Worm (Caenorhabditis elegans) whole organism, late embryonic: ENCODE results near the gene C29E4.17.

Experiments used
- C38D4.7 ChIP-seq: fragments of 200-800 bp; sonication (Bioruptor generic); optimal IDR thresholded peaks from 2 replicates; lab custom pipeline; 2018; ENCODE audit warnings: mild to moderate bottlenecking, missing genetic modification characterization, moderate library complexity, missing compliant biosample characterization
- F13H6.1 ChIP-seq: sonication (generic microtip); optimal IDR thresholded peaks from 2 replicates; lab custom pipeline; 2016; ENCODE audit warnings: missing genetic modification characterization, missing compliant biosample characterization
- K02D7.2 ChIP-seq: sonication (generic microtip); optimal IDR thresholded peaks from 2 replicates; lab custom pipeline; 2017; ENCODE audit warnings: mild to moderate bottlenecking, missing genetic modification characterization, missing compliant biosample characterization
- T23F11.4 ChIP-seq: fragments of 200-800 bp; sonication (Bioruptor generic); optimal IDR thresholded peaks from 2 replicates; lab custom pipeline; 2018; ENCODE audit warnings: mild to moderate bottlenecking, missing genetic modification characterization, missing compliant biosample characterization
- ama-1 ChIP-seq: fragments of 150-350 bp; optimal IDR thresholded peaks from 2 replicates; lab custom pipeline; 2014
- ceh-18 ChIP-seq: sonication (generic microtip); optimal IDR thresholded peaks from 2 replicates; lab custom pipeline; 2016; ENCODE audit warnings: missing genetic modification characterization, missing compliant biosample characterization
- ceh-19 ChIP-seq: fragments of 200-800 bp; sonication (Bioruptor generic); optimal IDR thresholded peaks from 2 replicates; lab custom pipeline; 2018; ENCODE audit warnings: mild to moderate bottlenecking, missing genetic modification characterization, missing compliant biosample characterization
- ceh-2 ChIP-seq: sonication (generic microtip); optimal IDR thresholded peaks from 2 replicates; lab custom pipeline; 2016; ENCODE audit warnings: missing genotype, missing genetic modification characterization, missing compliant biosample characterization
- ceh-22 ChIP-seq: sonication (generic microtip); optimal IDR thresholded peaks from 2 replicates; lab custom pipeline; 2017; ENCODE audit warnings: missing biosample characterization, missing genetic modification characterization
- ceh-30 ChIP-seq: fragments of 150-350 bp; optimal IDR thresholded peaks from 2 replicates; lab custom pipeline; 2014; ENCODE audit warnings: missing biosample characterization, missing genetic modification characterization
- ceh-34 ChIP-seq: sonication (generic microtip); optimal IDR thresholded peaks from 2 replicates; lab custom pipeline; 2016; ENCODE audit warnings: mild to moderate bottlenecking, missing genetic modification characterization, missing compliant biosample characterization
- ceh-45 ChIP-seq: fragments of 200-800 bp; sonication (Bioruptor generic); IDR thresholded peaks from 2 replicates; pipeline ENCODE4 v1.3.6; 2022; ENCODE audit warnings: missing genetic modification reagents, missing genetic modification characterization, missing compliant biosample characterization
- ceh-9 ChIP-seq: sonication (generic microtip); optimal IDR thresholded peaks from 2 replicates; lab custom pipeline; 2016; ENCODE audit warnings: mild to moderate bottlenecking, missing genetic modification characterization, inconsistent platforms, missing compliant biosample characterization
- dmd-4 ChIP-seq: sonication (generic microtip); optimal IDR thresholded peaks from 2 replicates; lab custom pipeline; 2016; ENCODE audit warnings: borderline replicate concordance, missing genetic modification characterization, missing compliant biosample characterization
- dve-1 ChIP-seq: sonication (generic microtip); optimal IDR thresholded peaks from 2 replicates; lab custom pipeline; 2017; ENCODE audit warnings: antibody characterized with exemption, mild to moderate bottlenecking, missing genetic modification characterization, missing compliant biosample characterization
- ets-4 ChIP-seq: sonication (generic microtip); optimal IDR thresholded peaks from 2 replicates; lab custom pipeline; 2016; ENCODE audit warnings: missing genetic modification characterization, missing compliant biosample characterization
- eyg-1 ChIP-seq: sonication (generic microtip); optimal IDR thresholded peaks from 2 replicates; lab custom pipeline; 2016; ENCODE audit warnings: missing genotype, missing genetic modification characterization, missing compliant biosample characterization
- hlh-13 ChIP-seq: fragments of 200-800 bp; sonication (Bioruptor generic); optimal IDR thresholded peaks from 2 replicates; lab custom pipeline; 2018; ENCODE audit warnings: mild to moderate bottlenecking, missing genetic modification characterization, missing compliant biosample characterization
- hlh-15 ChIP-seq: sonication (generic microtip); optimal IDR thresholded peaks from 2 replicates; lab custom pipeline; 2016; ENCODE audit warnings: missing genetic modification characterization, missing compliant biosample characterization
- hlh-30 ChIP-seq: sonication (generic microtip); optimal IDR thresholded peaks from 2 replicates; lab custom pipeline; 2017; ENCODE audit warnings: antibody characterized with exemption, missing genetic modification characterization, missing compliant biosample characterization; ENCODE audit not compliant: insufficient read depth
- hlh-8 ChIP-seq: sonication (generic microtip); optimal IDR thresholded peaks from 2 replicates; lab custom pipeline; 2016; ENCODE audit warnings: missing genotype, missing genetic modification characterization, missing compliant biosample characterization
- lin-11 ChIP-seq: fragments of 200-800 bp; sonication (Bioruptor generic); optimal IDR thresholded peaks from 2 replicates; lab custom pipeline; 2018; ENCODE audit warnings: mild to moderate bottlenecking, missing genetic modification characterization, missing compliant biosample characterization
- madf-2 ChIP-seq: sonication (generic microtip); optimal IDR thresholded peaks from 2 replicates; lab custom pipeline; 2017; ENCODE audit warnings: missing genetic modification characterization, missing compliant biosample characterization
- nfya-1 ChIP-seq: sonication (generic microtip); optimal IDR thresholded peaks from 2 replicates; lab custom pipeline; 2017; ENCODE audit warnings: missing genetic modification characterization, mild to moderate bottlenecking, missing compliant biosample characterization, antibody characterized with exemption, moderate library complexity
- nhr-11 ChIP-seq: fragments of 150-350 bp; optimal IDR thresholded peaks from 2 replicates; lab custom pipeline; 2014; ENCODE audit warnings: missing biosample characterization, missing genetic modification characterization
- nhr-232 ChIP-seq: sonication (generic microtip); optimal IDR thresholded peaks from 2 replicates; lab custom pipeline; 2016; ENCODE audit warnings: missing genetic modification characterization, missing compliant biosample characterization
- npax-4 ChIP-seq: sonication (generic microtip); optimal IDR thresholded peaks from 2 replicates; lab custom pipeline; 2016; ENCODE audit warnings: missing genetic modification characterization, missing compliant biosample characterization
- odd-2 ChIP-seq: sonication (generic microtip); optimal IDR thresholded peaks from 2 replicates; lab custom pipeline; 2017; ENCODE audit warnings: antibody characterized with exemption, mild to moderate bottlenecking, missing genetic modification characterization, missing compliant biosample characterization
- pat-9 ChIP-seq: fragments of 200-800 bp; sonication (Bioruptor generic); optimal IDR thresholded peaks from 2 replicates; lab custom pipeline; 2018; ENCODE audit warnings: mild to moderate bottlenecking, missing genetic modification characterization, moderate library complexity, missing compliant biosample characterization
- pax-1 ChIP-seq: fragments of 150-350 bp; optimal IDR thresholded peaks from 2 replicates; lab custom pipeline; 2014; ENCODE audit warnings: missing biosample characterization, missing genetic modification characterization
- pha-4 ChIP-seq: fragments of 150-350 bp; optimal IDR thresholded peaks from 2 replicates; lab custom pipeline; 2018; ENCODE audit warnings: missing biosample characterization, missing genetic modification reagents, missing genetic modification characterization
- pqm-1 ChIP-seq: sonication (generic microtip); optimal IDR thresholded peaks from 2 replicates; lab custom pipeline; 2016; ENCODE audit warnings: missing genetic modification characterization, missing compliant biosample characterization
- ref-2 ChIP-seq: sonication (generic microtip); optimal IDR thresholded peaks from 2 replicates; lab custom pipeline; 2016; ENCODE audit warnings: missing genetic modification characterization, missing compliant biosample characterization
- rnt-1 ChIP-seq: sonication (generic microtip); optimal IDR thresholded peaks from 2 replicates; lab custom pipeline; 2016; ENCODE audit warnings: missing genetic modification characterization, missing compliant biosample characterization
- sox-2 ChIP-seq: fragments of 200-800 bp; sonication (Bioruptor generic); IDR thresholded peaks from 2 replicates; pipeline ENCODE4 v1.3.6; 2022; ENCODE audit warnings: missing genetic modification reagents, missing genetic modification characterization, missing compliant biosample characterization
- sox-4 ChIP-seq: sonication (generic microtip); optimal IDR thresholded peaks from 2 replicates; lab custom pipeline; 2017; ENCODE audit warnings: mild to moderate bottlenecking, missing genetic modification characterization, inconsistent platforms, missing compliant biosample characterization
- syd-9 ChIP-seq: sonication (generic microtip); optimal IDR thresholded peaks from 2 replicates; lab custom pipeline; 2016; ENCODE audit warnings: mild to moderate bottlenecking, missing genetic modification characterization, moderate library complexity, missing compliant biosample characterization
- tbx-2 ChIP-seq: sonication (generic microtip); optimal IDR thresholded peaks from 2 replicates; lab custom pipeline; 2016; ENCODE audit warnings: missing genetic modification characterization, missing compliant biosample characterization
- tbx-7 ChIP-seq: sonication (generic microtip); optimal IDR thresholded peaks from 2 replicates; lab custom pipeline; 2016; ENCODE audit warnings: missing genotype, missing genetic modification characterization, missing compliant biosample characterization
- ttx-3 ChIP-seq: sonication (generic microtip); optimal IDR thresholded peaks from 2 replicates; lab custom pipeline; 2016; ENCODE audit warnings: missing genetic modification reagents, missing genetic modification characterization, missing compliant biosample characterization
- unc-3 ChIP-seq, 2 experiments: fragments of 200-800 bp in 1 of 2; sonication (Bioruptor generic) in 1 of 2; sonication (generic microtip) in 1 of 2; conservative IDR thresholded peaks in 1 of 2; optimal IDR thresholded peaks in 1 of 2; 2 replicates each; pipeline versions ENCODE4 v1.3.6 to Lab custom; 2016 to 2022; ENCODE audit warnings: missing compliant biosample characterization in 2 of 2, missing genetic modification characterization in 2 of 2, missing genetic modification reagents in 1 of 2
- unc-42 ChIP-seq: sonication (generic microtip); optimal IDR thresholded peaks from 2 replicates; lab custom pipeline; 2016; ENCODE audit warnings: missing genotype, missing genetic modification characterization, missing compliant biosample characterization
- unc-55 ChIP-seq: sonication (generic microtip); optimal IDR thresholded peaks from 2 replicates; lab custom pipeline; 2017; ENCODE audit warnings: missing biosample characterization, missing genetic modification reagents, missing genetic modification characterization
- unc-86 ChIP-seq: sonication (generic microtip); optimal IDR thresholded peaks from 2 replicates; lab custom pipeline; 2016; ENCODE audit warnings: missing genetic modification characterization, missing compliant biosample characterization

The C29E4.17 gene

ce11 chrIII:7878852-7879329 lies 43.4 kb upstream of the C29E4.17 start, which contains the start of gene sup-18:
TSS of gene sup-18 (minus strand) at chrIII:7878902.
- TF ChIP-seq T23F11.4 (GFP tag; lab: Kevin White, UChicago), result no peak
- no peak for TF ChIP-seq sox-4 (tag; lab: Kevin White, UChicago)
- TF ChIP-seq K02D7.2 (tag; lab: Kevin White, UChicago), result no peak
- TF ChIP-seq eyg-1 (tag; lab: Kevin White, UChicago), result no peak
- TF ChIP-seq tbx-2 (tag; lab: Kevin White, UChicago), result no peak
- TF ChIP-seq npax-4 (tag; lab: Kevin White, UChicago), result no peak
- no peak for TF ChIP-seq ref-2
- TF ChIP-seq nhr-11 (tag; lab: Kevin White, UChicago), result no peak
- TF ChIP-seq ama-1 (lab: Kevin White, UChicago), result no peak
- no peak for TF ChIP-seq C38D4.7
- TF ChIP-seq sox-2 (GFP tag; lab: Robert Waterston, UW), result no peak
- no peak for TF ChIP-seq madf-2 (tag; lab: Kevin White, UChicago)
- no peak for TF ChIP-seq hlh-15 (tag; lab: Kevin White, UChicago)
- no peak for TF ChIP-seq unc-42 (tag; lab: Kevin White, UChicago)
- no peak for TF ChIP-seq ets-4 (tag; lab: Kevin White, UChicago)
- TF ChIP-seq F13H6.1 (tag; lab: Kevin White, UChicago), result no peak
- TF ChIP-seq ceh-2, result no peak

ce11 chrIII:7880132-7880715 lies 42.1 kb upstream of the C29E4.17 start:
- peak; percentile 75 for TF ChIP-seq ceh-18 (tag; lab: Kevin White, UChicago)
- TF ChIP-seq hlh-13 (GFP tag; lab: Kevin White, UChicago), result no peak
- TF ChIP-seq dmd-4, result no peak
- no peak for TF ChIP-seq ceh-45 (GFP tag; lab: Robert Waterston, UW)
- no peak for TF ChIP-seq C38D4.7
- TF ChIP-seq tbx-7 (tag; lab: Kevin White, UChicago), result no peak
- TF ChIP-seq dve-1 (tag; lab: Kevin White, UChicago), result no peak
- peak; percentile 46 for TF ChIP-seq rnt-1 (tag; lab: Kevin White, UChicago)
- TF ChIP-seq unc-3 (GFP tag; conservative IDR thresholded peaks at IDR 0.05; lab: Robert Waterston, UW), result no peak
- TF ChIP-seq unc-3 (tag; optimal IDR thresholded peaks at IDR 0.05; lab: Kevin White, UChicago), result no peak
- TF ChIP-seq ttx-3, result no peak
- no peak for TF ChIP-seq pat-9 (tag; lab: Kevin White, UChicago)
- no peak for TF ChIP-seq odd-2 (tag; lab: Kevin White, UChicago)
- no peak for TF ChIP-seq ceh-34 (tag; lab: Kevin White, UChicago)
- TF ChIP-seq eyg-1 (tag; lab: Kevin White, UChicago), result no peak
- no peak for TF ChIP-seq pax-1 (tag; lab: Kevin White, UChicago)
- no peak for TF ChIP-seq hlh-8 (tag; lab: Kevin White, UChicago)
- no peak for TF ChIP-seq nfya-1 (tag; lab: Kevin White, UChicago)
- TF ChIP-seq K02D7.2 (tag; lab: Kevin White, UChicago), result no peak
- no peak for TF ChIP-seq ceh-2
- TF ChIP-seq madf-2 (tag; lab: Kevin White, UChicago), result no peak
- peak; percentile 72 for TF ChIP-seq unc-55 (GFP tag; lab: Kevin White, UChicago)
- no peak for TF ChIP-seq ceh-19

ce11 chrIII:7882900-7883299 lies 39.4 kb upstream of the C29E4.17 start, which contains the start of gene ZK688.9:
TSS of gene ZK688.9 (minus strand) at chrIII:7883000.
- TF ChIP-seq ceh-9 (tag; lab: Kevin White, UChicago) (no peak), unc-55 (GFP tag; lab: Kevin White, UChicago) (no peak), ceh-2 (no peak), madf-2 (tag; lab: Kevin White, UChicago) (no peak), C38D4.7 (no peak), dmd-4 (no peak), nhr-11 (tag; lab: Kevin White, UChicago) (no peak), pqm-1 (tag; lab: Kevin White, UChicago) (no peak), tbx-2 (tag; lab: Kevin White, UChicago) (no peak), ceh-45 (GFP tag; lab: Robert Waterston, UW) (no peak), syd-9 (no peak), nhr-232 (tag; lab: Kevin White, UChicago) (no peak), lin-11 (tag; lab: Kevin White, UChicago) (no peak), hlh-30 (no peak), ceh-30 (tag; lab: Kevin White, UChicago) (no peak), unc-86 (no peak), pha-4 (tag; lab: Kevin White, UChicago) (no peak), ceh-22 (tag; lab: Kevin White, UChicago) (no peak)
